Worm (Caenorhabditis elegans) whole organism, young adult: ENCODE data around the gene F58A6.1.

Experiments
- B0035.1 ChIP-seq: sonication (generic microtip); optimal IDR thresholded peaks from 2 replicates; lab custom pipeline; 2016; ENCODE audit warnings: missing genetic modification characterization, mild to moderate bottlenecking, missing compliant biosample characterization, missing genotype, missing genetic modification reagents
- B0336.3 ChIP-seq: fragments of 200-800 bp; sonication (Bioruptor generic); IDR thresholded peaks from 2 replicates; pipeline ENCODE4 v1.3.6; 2022; ENCODE audit warnings: missing genetic modification characterization, missing compliant biosample characterization
- C06A6.2 ChIP-seq: fragments of 200-800 bp; sonication (Bioruptor generic); conservative IDR thresholded peaks from 2 replicates; pipeline ENCODE4 v1.3.6; 2022; ENCODE audit warnings: missing genetic modification characterization, missing compliant biosample characterization
- F22D6.2 ChIP-seq: sonication (generic microtip); optimal IDR thresholded peaks from 2 replicates; lab custom pipeline; 2016; ENCODE audit warnings: mild to moderate bottlenecking, missing genetic modification characterization, missing compliant biosample characterization
- F33H1.4 ChIP-seq: fragments of 200-800 bp; sonication (Bioruptor generic); IDR thresholded peaks from 2 replicates; pipeline ENCODE4 v1.3.6; 2022; ENCODE audit warnings: missing genetic modification reagents, missing genetic modification characterization, missing compliant biosample characterization
- F57A8.1 ChIP-seq: fragments of 200-800 bp; sonication (Bioruptor generic); optimal IDR thresholded peaks from 2 replicates; lab custom pipeline; 2018; ENCODE audit warnings: mild to moderate bottlenecking, missing genetic modification characterization, moderate library complexity, missing compliant biosample characterization
- F57C9.4 ChIP-seq: sonication (generic microtip); optimal IDR thresholded peaks from 2 replicates; lab custom pipeline; 2017; ENCODE audit warnings: mild to moderate bottlenecking, missing genetic modification characterization, missing compliant biosample characterization
- K11D2.4 ChIP-seq: fragments of 200-800 bp; sonication (Bioruptor generic); IDR thresholded peaks from 2 replicates; pipeline ENCODE4 v1.3.6; 2022; ENCODE audit warnings: missing genetic modification reagents, missing genetic modification characterization, missing compliant biosample characterization
- Y56A3A.18 ChIP-seq: fragments of 200-800 bp; sonication (Bioruptor generic); IDR thresholded peaks from 2 replicates; pipeline ENCODE4 v1.3.6; 2022; ENCODE audit warnings: missing genetic modification reagents, missing genetic modification characterization, missing compliant biosample characterization
- Y79H2A.3 ChIP-seq: fragments of 200-800 bp; sonication (Bioruptor generic); conservative IDR thresholded peaks from 2 replicates; pipeline ENCODE4 v1.3.6; 2022; ENCODE audit warnings: missing genetic modification reagents, missing genetic modification characterization, missing compliant biosample characterization
- akir-1 ChIP-seq: fragments of 200-800 bp; sonication (Bioruptor generic); optimal IDR thresholded peaks from 2 replicates; lab custom pipeline; 2018; ENCODE audit warnings: mild to moderate bottlenecking, missing genetic modification characterization, moderate library complexity, missing compliant biosample characterization
- atf-7 ChIP-seq: sonication (generic microtip); optimal IDR thresholded peaks from 2 replicates; lab custom pipeline; 2017; ENCODE audit warnings: mild to moderate bottlenecking, missing genetic modification characterization, missing compliant biosample characterization
- attf-5 ChIP-seq: fragments of 200-800 bp; sonication (Bioruptor generic); optimal IDR thresholded peaks from 2 replicates; lab custom pipeline; 2018; ENCODE audit warnings: mild to moderate bottlenecking, missing genetic modification characterization, missing compliant biosample characterization
- bed-1 ChIP-seq: fragments of 200-800 bp; sonication (Bioruptor generic); IDR thresholded peaks from 2 replicates; pipeline ENCODE4 v1.3.6; 2022; ENCODE audit warnings: missing genetic modification reagents, missing genetic modification characterization, missing compliant biosample characterization
- ccch-3 ChIP-seq: fragments of 200-800 bp; sonication (Bioruptor generic); optimal IDR thresholded peaks from 2 replicates; lab custom pipeline; 2018; ENCODE audit warnings: mild to moderate bottlenecking, missing genetic modification characterization, missing compliant biosample characterization
- ceh-100 ChIP-seq: fragments of 200-800 bp; sonication (Bioruptor generic); IDR thresholded peaks from 2 replicates; pipeline ENCODE4 v1.3.6; 2022; ENCODE audit warnings: missing genetic modification reagents, missing genetic modification characterization, missing compliant biosample characterization
- dox-1 ChIP-seq: fragments of 200-800 bp; sonication (Bioruptor generic); IDR thresholded peaks from 2 replicates; pipeline ENCODE4 v1.3.6; 2022; ENCODE audit warnings: missing genetic modification reagents, missing genetic modification characterization, missing compliant biosample characterization
- efl-1 ChIP-seq: fragments of 150-350 bp; optimal IDR thresholded peaks from 2 replicates; lab custom pipeline; 2014; ENCODE audit warnings: missing biosample characterization, missing genetic modification reagents, missing genetic modification characterization
- egl-44 ChIP-seq: fragments of 200-800 bp; sonication (Bioruptor generic); IDR thresholded peaks from 2 replicates; pipeline ENCODE4 v1.3.6; 2022; ENCODE audit warnings: missing genetic modification reagents, missing genetic modification characterization, missing compliant biosample characterization
- egrh-3 ChIP-seq: fragments of 200-800 bp; sonication (Bioruptor generic); IDR thresholded peaks from 2 replicates; pipeline ENCODE4 v1.3.6; 2022; ENCODE audit warnings: missing genetic modification reagents, missing genetic modification characterization, missing compliant biosample characterization
- hlh-12 ChIP-seq: sonication (generic microtip); optimal IDR thresholded peaks from 2 replicates; lab custom pipeline; 2016; ENCODE audit warnings: missing genetic modification characterization, missing compliant biosample characterization
- hsf-1 ChIP-seq: fragments of 200-800 bp; sonication (Bioruptor generic); IDR thresholded peaks from 2 replicates; pipeline ENCODE4 v1.3.6; 2022; ENCODE audit warnings: missing genetic modification reagents, missing genetic modification characterization, missing compliant biosample characterization
- lin-26 ChIP-seq: fragments of 200-800 bp; sonication (Bioruptor generic); IDR thresholded peaks from 2 replicates; pipeline ENCODE4 v1.3.6; 2022; ENCODE audit warnings: missing genetic modification reagents, missing genetic modification characterization, missing compliant biosample characterization
- lin-35 ChIP-seq, 3 experiments: fragments of 150-350 bp in 2 of 3; sonication (generic microtip) in 1 of 3; optimal IDR thresholded peaks; 2 replicates each; lab custom pipeline; 2014 to 2018; ENCODE audit warnings: missing biosample characterization in 3 of 3, missing genetic modification characterization in 3 of 3, missing genetic modification reagents in 3 of 3
- lin-54 ChIP-seq: fragments of 200-800 bp; sonication (Bioruptor generic); optimal IDR thresholded peaks from 2 replicates; lab custom pipeline; 2018; ENCODE audit warnings: mild to moderate bottlenecking, missing genetic modification characterization, missing compliant biosample characterization
- lir-1 ChIP-seq: fragments of 200-800 bp; sonication (Bioruptor generic); conservative IDR thresholded peaks from 2 replicates; pipeline ENCODE4 v1.3.6; 2022; ENCODE audit warnings: missing genetic modification reagents, missing genetic modification characterization, missing compliant biosample characterization
- lsy-27 ChIP-seq: sonication (generic microtip); optimal IDR thresholded peaks from 2 replicates; lab custom pipeline; 2017; ENCODE audit warnings: missing genetic modification characterization, mild to moderate bottlenecking, missing compliant biosample characterization, antibody characterized with exemption, missing genotype, borderline replicate concordance; ENCODE audit not compliant: insufficient read depth
- mcd-1 ChIP-seq: fragments of 200-800 bp; sonication (Bioruptor generic); IDR thresholded peaks from 2 replicates; pipeline ENCODE4 v1.3.6; 2022; ENCODE audit warnings: missing genetic modification reagents, missing genetic modification characterization, missing compliant biosample characterization
- mel-28 ChIP-seq: sonication (generic microtip); optimal IDR thresholded peaks from 2 replicates; lab custom pipeline; 2016; ENCODE audit warnings: borderline replicate concordance, mild to moderate bottlenecking, missing genetic modification characterization, missing compliant biosample characterization
- nhr-179 ChIP-seq: sonication (generic microtip); optimal IDR thresholded peaks from 2 replicates; lab custom pipeline; 2016; ENCODE audit warnings: mild to moderate bottlenecking, missing genetic modification characterization, missing compliant biosample characterization
- nhr-27 ChIP-seq: fragments of 200-800 bp; sonication (Bioruptor generic); optimal IDR thresholded peaks from 2 replicates; lab custom pipeline; 2018; ENCODE audit warnings: mild to moderate bottlenecking, missing genetic modification characterization, moderate library complexity, missing compliant biosample characterization
- nhr-80 ChIP-seq: sonication (generic microtip); optimal IDR thresholded peaks from 2 replicates; lab custom pipeline; 2016; ENCODE audit warnings: missing genetic modification characterization, missing compliant biosample characterization
- rcor-1 ChIP-seq: fragments of 200-800 bp; sonication (Bioruptor generic); IDR thresholded peaks from 2 replicates; pipeline ENCODE4 v1.3.6; 2022; ENCODE audit warnings: missing genetic modification reagents, missing genetic modification characterization, missing compliant biosample characterization
- snpc-4 ChIP-seq, 5 experiments: fragments of 150-350 bp in 1 of 5; sonication (generic microtip) in 4 of 5; optimal IDR thresholded peaks; 2 replicates each; lab custom pipeline; 2014 to 2018; ENCODE audit warnings: missing genetic modification characterization in 5 of 5, missing biosample characterization in 3 of 5, antibody characterized with exemption in 2 of 5, mild to moderate bottlenecking in 2 of 5, missing compliant biosample characterization in 2 of 5, missing genotype in 2 of 5, moderate library complexity in 2 of 5, missing genetic modification reagents in 1 of 5
- unc-130 ChIP-seq: sonication (generic microtip); optimal IDR thresholded peaks from 2 replicates; lab custom pipeline; 2016; ENCODE audit warnings: missing genetic modification reagents, missing genetic modification characterization, missing compliant biosample characterization
- unc-62 ChIP-seq: fragments of 150-350 bp; optimal IDR thresholded peaks from 2 replicates; lab custom pipeline; 2014; ENCODE audit warnings: missing biosample characterization, missing genetic modification reagents, missing genetic modification characterization
- zfh-2 ChIP-seq: fragments of 200-800 bp; sonication (Bioruptor generic); conservative IDR thresholded peaks from 2 replicates; pipeline ENCODE4 v1.3.6; 2022; ENCODE audit warnings: missing genetic modification reagents, missing genetic modification characterization, missing compliant biosample characterization
- zim-3 ChIP-seq: sonication (generic microtip); optimal IDR thresholded peaks from 2 replicates; lab custom pipeline; 2017; ENCODE audit warnings: mild to moderate bottlenecking, missing genetic modification characterization, moderate library complexity, missing compliant biosample characterization
- ztf-3 ChIP-seq: fragments of 200-800 bp; sonication (Bioruptor generic); optimal IDR thresholded peaks from 2 replicates; lab custom pipeline; 2018; ENCODE audit warnings: mild to moderate bottlenecking, missing genetic modification characterization, missing compliant biosample characterization

The F58A6.1 gene

ce11 chrII:5141945-5142514, 689 bp upstream of the F58A6.1 start, which contains the start of gene nas-29:
Gene nas-29, minus strand, starts transcription at chrII:5142036.
- TF ChIP-seq snpc-4 (GFP tag; optimal IDR thresholded peaks at IDR 0.05; lab: Kevin White, UChicago) = no peak
- no peak for TF ChIP-seq snpc-4 (tag; optimal IDR thresholded peaks at IDR 0.05; lab: Kevin White, UChicago)
- TF ChIP-seq dox-1 (GFP tag; lab: Robert Waterston, UW) = 0 out of 2 replicates have a peak, but pooled peaks have one; percentile 29
- peak; percentile 79 for TF ChIP-seq nhr-80 (tag; lab: Kevin White, UChicago)
- no peak for TF ChIP-seq hsf-1
- TF ChIP-seq F22D6.2 (tag; lab: Kevin White, UChicago) = no peak
- no peak for TF ChIP-seq lin-35 (GFP tag; optimal IDR thresholded peaks at IDR 0.05; lab: Kevin White, UChicago)
- no peak for TF ChIP-seq ceh-100 (GFP tag; lab: Robert Waterston, UW)
- TF ChIP-seq bed-1 (GFP tag; lab: Robert Waterston, UW) = no peak
- no peak for TF ChIP-seq rcor-1 (GFP tag; lab: Robert Waterston, UW)
- TF ChIP-seq K11D2.4 (GFP tag; lab: Robert Waterston, UW) = no peak
- no peak for TF ChIP-seq mel-28
- no peak for TF ChIP-seq lsy-27 (tag; lab: Kevin White, UChicago)
- no peak for TF ChIP-seq B0035.1

DNA sequence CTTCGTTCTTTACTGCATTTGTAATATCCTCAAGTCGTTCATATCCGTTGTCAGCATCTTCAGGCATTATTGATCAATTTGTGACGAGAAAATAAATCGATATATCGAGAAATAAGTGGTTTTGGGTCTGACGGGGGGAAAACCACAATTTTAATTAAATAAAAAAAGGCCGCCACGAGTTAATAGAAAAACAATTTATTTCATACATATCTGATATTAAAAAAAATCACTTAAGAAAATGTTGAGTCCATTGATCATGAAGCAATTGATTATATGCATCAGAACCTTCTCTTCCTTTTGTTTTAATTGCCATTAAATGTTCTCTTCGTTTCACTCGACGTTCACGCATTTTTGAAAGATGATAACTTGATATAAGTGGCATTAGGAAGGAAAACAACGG, 5.6 kb downstream of the F58A6.1 start, which contains the start of gene F58A6.5:
Gene F58A6.5 (minus strand): TSS at position 101 of the 400 bp plus-strand sequence.
- no peak for TF ChIP-seq egl-44 (GFP tag; lab: Robert Waterston, UW)
- no peak for TF ChIP-seq lin-26 (GFP tag; lab: Robert Waterston, UW)
- no peak for TF ChIP-seq ztf-3 (GFP tag; lab: Kevin White, UChicago)
- no peak for TF ChIP-seq hlh-12 (tag; lab: Kevin White, UChicago)
- no peak for TF ChIP-seq efl-1 (GFP tag; lab: Kevin White, UChicago)
- no peak for TF ChIP-seq unc-62
- no peak for TF ChIP-seq zim-3
- no peak for TF ChIP-seq zfh-2 (GFP tag; lab: Robert Waterston, UW)
- no peak for TF ChIP-seq nhr-179
- no peak for TF ChIP-seq lin-54 (GFP tag; lab: Kevin White, UChicago)
- TF ChIP-seq C06A6.2 = no peak
- TF ChIP-seq hsf-1 = no peak
- TF ChIP-seq B0336.3 = no peak
- no peak for TF ChIP-seq ccch-3 (GFP tag; lab: Kevin White, UChicago)
- TF ChIP-seq Y56A3A.18 (GFP tag; lab: Robert Waterston, UW) = no peak
- no peak for TF ChIP-seq F33H1.4 (GFP tag; lab: Robert Waterston, UW)
- TF ChIP-seq unc-130 = no peak
- TF ChIP-seq akir-1 = no peak
- TF ChIP-seq, all 124 proteins: peak for 0

DNA sequence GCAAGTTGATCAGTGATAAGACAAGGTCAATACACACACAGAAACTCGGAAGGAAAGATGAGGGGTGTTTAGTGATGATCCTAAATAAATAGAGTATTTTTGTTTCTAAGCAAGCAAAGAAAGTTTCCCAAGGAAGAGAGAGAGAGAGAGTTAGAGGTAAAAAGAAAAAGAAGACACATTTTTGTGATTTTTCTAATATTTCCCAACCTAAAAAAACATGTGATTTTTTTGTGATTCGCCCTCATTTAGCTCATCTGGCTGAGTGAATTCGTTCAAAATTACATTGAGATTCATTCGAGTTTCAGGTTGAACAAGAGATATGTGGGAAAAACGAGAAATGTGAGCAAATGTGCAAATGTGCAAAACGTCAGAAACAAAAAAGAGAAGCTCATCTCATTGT, 8.1 kb downstream of the F58A6.1 start, which contains the start of gene srb-16:
Gene srb-16 (minus strand): TSS at position 101 of the 400 bp plus-strand sequence.
- TF ChIP-seq lir-1 (GFP tag; lab: Robert Waterston, UW) (no peak), F57C9.4 (tag; lab: Kevin White, UChicago) (no peak)
- TF ChIP-seq, all 124 proteins: peak for 0

ce11 chrII:5154540-5154939, 11.8 kb downstream of the F58A6.1 start, which contains the start of gene srb-12:
Gene srb-12, minus strand, starts transcription at chrII:5154640.
- TF ChIP-seq mcd-1 = no peak
- no peak for TF ChIP-seq atf-7 (tag; lab: Kevin White, UChicago)
- no peak for TF ChIP-seq F57A8.1
- TF ChIP-seq attf-5 (GFP tag; lab: Kevin White, UChicago) = no peak
- TF ChIP-seq efl-1 (GFP tag; lab: Kevin White, UChicago) = no peak
- TF ChIP-seq nhr-27 (tag; lab: Kevin White, UChicago) = no peak
- TF ChIP-seq Y79H2A.3 (GFP tag; lab: Robert Waterston, UW) = no peak
- no peak for TF ChIP-seq egrh-3 (GFP tag; lab: Robert Waterston, UW)
